Worm (Caenorhabditis elegans): Measurements from ENCODE around the gene tba-4.

Gene tba-4

ce11 chrII:10925804-10926570, 7.5 kb downstream of the tba-4 start, which contains the start of gene metr-1 (continued):
- TF ChIP-seq dpl-1 (GFP tag; optimal IDR thresholded peaks at IDR 0.05) = peak; percentile 66
- no peak for TF ChIP-seq athp-1 (tag; optimal IDR thresholded peaks at IDR 0.05)
- no peak for TF ChIP-seq T26A5.8 (tag; optimal IDR thresholded peaks at IDR 0.05)
- peak; percentile 31; the same call in 1 of the 2 replicates for TF ChIP-seq ceh-91 (GFP tag; IDR thresholded peaks at IDR 0.05)
- no peak for TF ChIP-seq ceh-79 (tag; optimal IDR thresholded peaks at IDR 0.05)
- no peak for TF ChIP-seq atf-7 (tag; optimal IDR thresholded peaks at IDR 0.05)
- no peak for TF ChIP-seq somi-1 (GFP tag; optimal IDR thresholded peaks at IDR 0.05)
- peak; percentile 35; the same call in 1 of the 2 replicates for TF ChIP-seq hmg-20 (GFP tag; IDR thresholded peaks at IDR 0.05)
- no peak for TF ChIP-seq F22D6.2 (tag; optimal IDR thresholded peaks at IDR 0.05)
- TF ChIP-seq Y67H2A.10 (GFP tag; conservative IDR thresholded peaks at IDR 0.05) = no peak
- no peak for TF ChIP-seq F57C9.4 (tag; optimal IDR thresholded peaks at IDR 0.05)

- TF ChIP-seq mxl-1 (tag; optimal IDR thresholded peaks at IDR 0.05) (no peak), attf-6 (GFP tag; IDR thresholded peaks at IDR 0.05) (no peak), Y53G8AR.9 (GFP tag; conservative IDR thresholded peaks at IDR 0.05) (no peak; the same call in 1 of the 2 replicates), ama-1 (optimal IDR thresholded peaks at IDR 0.05) (peak; percentile 28), ama-1 (GFP tag; optimal IDR thresholded peaks at IDR 0.05) (no peak), ceh-40 (GFP tag; IDR thresholded peaks at IDR 0.05) (0 out of 2 replicates have a peak, but pooled peaks have one; percentile 15), repo-1 (tag; optimal IDR thresholded peaks at IDR 0.05) (peak; percentile 6), ztf-25 (GFP tag; IDR thresholded peaks at IDR 0.05) (no peak), madf-3 (GFP tag; IDR thresholded peaks at IDR 0.05) (0 out of 2 replicates have a peak, but pooled peaks have one; percentile 57), ztf-26 (tag; optimal IDR thresholded peaks at IDR 0.05) (peak; percentile 11), Y56A3A.18 (GFP tag; IDR thresholded peaks at IDR 0.05) (no peak), ceh-58 (GFP tag; IDR thresholded peaks at IDR 0.05) (no peak), ceh-100 (GFP tag; IDR thresholded peaks at IDR 0.05) (no peak), mel-28 (tag; optimal IDR thresholded peaks at IDR 0.05; ENCODE audit: borderline replicate concordance) (no peak), him-1 (tag; optimal IDR thresholded peaks at IDR 0.05) (peak; percentile 22), egl-18 (GFP tag; IDR thresholded peaks at IDR 0.05) (0 out of 2 replicates have a peak, but pooled peaks have one; percentile 64), F49E8.2 (tag; optimal IDR thresholded peaks at IDR 0.05; ENCODE audit: insufficient read depth) (no peak), K11D2.4 (GFP tag; IDR thresholded peaks at IDR 0.05) (peak; percentile 27; the same call in 1 of the 2 replicates)
These were observed 12.5 kb downstream of the tba-4 start for ce11 chrII:10930678-10931650.

- TF ChIP-seq tbp1 (GFP tag; optimal IDR thresholded peaks at IDR 0.05) (no peak), hsf-1 (GFP tag; IDR thresholded peaks at IDR 0.05) (no peak; the same call in 1 of the 2 replicates), madf-6 (GFP tag; IDR thresholded peaks at IDR 0.05) (peak; percentile 53), ZK185.1 (tag; optimal IDR thresholded peaks at IDR 0.05; ENCODE audit: poor library complexity, severe bottlenecking) (no peak), egl-18 (GFP tag; IDR thresholded peaks at IDR 0.05) (no peak), nhr-179 (tag; optimal IDR thresholded peaks at IDR 0.05) (no peak), lag-1 (GFP tag; IDR thresholded peaks at IDR 0.05) (no peak), snpc-3.4 (tag; optimal IDR thresholded peaks at IDR 0.05) (no peak), Y79H2A.3 (GFP tag; conservative IDR thresholded peaks at IDR 0.05) (peak; percentile 92), tbx-9 (tag; optimal IDR thresholded peaks at IDR 0.05; ENCODE audit: borderline replicate concordance) (no peak), pbrm-1 (GFP tag; IDR thresholded peaks at IDR 0.05) (no peak), ekl-4 (GFP tag; IDR thresholded peaks at IDR 0.05) (peak; percentile 53; the same call in 1 of the 2 replicates), T07F8.4 (tag; optimal IDR thresholded peaks at IDR 0.05) (no peak), dox-1 (GFP tag; IDR thresholded peaks at IDR 0.05) (0 out of 2 replicates have a peak, but pooled peaks have one; percentile 16), aptf-2 (GFP tag; conservative IDR thresholded peaks at IDR 0.05) (no peak), F39B2.1 (GFP tag; IDR thresholded peaks at IDR 0.05) (no peak), efl-1 (GFP tag; optimal IDR thresholded peaks at IDR 0.05) (no peak)
These were observed 13.8 kb downstream of the tba-4 start for ce11 chrII:10932305-10932704.
